Worm (Caenorhabditis elegans) whole organism, midembryonic: Measurements from ENCODE around the gene Y49F6C.7.

ENCODE experiments used
- T22C8.4 ChIP-seq: fragments of 200-800 bp; sonication (Bioruptor generic); IDR thresholded peaks from 2 replicates; pipeline ENCODE4 v1.3.6; 2022; ENCODE audit warnings: missing genetic modification characterization, missing compliant biosample characterization
- cog-1 ChIP-seq: sonication (generic microtip); optimal IDR thresholded peaks from 2 replicates; lab custom pipeline; 2016; ENCODE audit warnings: missing genetic modification characterization, missing compliant biosample characterization
- flt-1 ChIP-seq: fragments of 200-800 bp; sonication (Bioruptor generic); IDR thresholded peaks from 2 replicates; pipeline ENCODE4 v1.3.6; 2022; ENCODE audit warnings: missing genetic modification characterization, missing compliant biosample characterization
- klf-2 ChIP-seq: fragments of 200-800 bp; sonication (Bioruptor generic); conservative IDR thresholded peaks from 2 replicates; pipeline ENCODE4 v1.3.6; 2022; ENCODE audit warnings: missing genetic modification reagents, missing genetic modification characterization, missing compliant biosample characterization
- med-1 ChIP-seq: sonication (generic microtip); optimal IDR thresholded peaks from 2 replicates; lab custom pipeline; 2017; ENCODE audit warnings: missing genetic modification characterization, mild to moderate bottlenecking, missing compliant biosample characterization, antibody characterized with exemption, missing genetic modification reagents; ENCODE audit not compliant: insufficient read depth
- ref-1 ChIP-seq: fragments of 200-800 bp; sonication (Bioruptor generic); conservative IDR thresholded peaks from 2 replicates; pipeline ENCODE4 v1.3.6; 2022; ENCODE audit warnings: missing genetic modification reagents, missing genetic modification characterization, missing compliant biosample characterization
- tab-1 ChIP-seq: fragments of 200-800 bp; sonication (Bioruptor generic); IDR thresholded peaks from 2 replicates; pipeline ENCODE4 v1.3.6; 2022; ENCODE audit warnings: missing genetic modification characterization, missing compliant biosample characterization
- ztf-23 ChIP-seq: fragments of 200-800 bp; sonication (Bioruptor generic); IDR thresholded peaks from 2 replicates; pipeline ENCODE4 v1.3.6; 2022; ENCODE audit warnings: missing genetic modification reagents, missing genetic modification characterization, missing compliant biosample characterization
- ztf-29 ChIP-seq: fragments of 200-800 bp; sonication (Bioruptor generic); IDR thresholded peaks from 2 replicates; pipeline ENCODE4 v1.3.6; 2022; ENCODE audit warnings: missing genetic modification reagents, missing genetic modification characterization, missing compliant biosample characterization

The Y49F6C.7 gene

ce11 chrII:3338556-3338955, 29.4 kb downstream of the Y49F6C.7 start, which contains the start of gene F14D2.7:
TSS of gene F14D2.7 (minus strand) at chrII:3338656.
- TF ChIP-seq klf-2 (GFP tag; lab: Robert Waterston, UW) = no peak
- TF ChIP-seq med-1 (GFP tag; lab: Kevin White, UChicago) = no peak
- TF ChIP-seq ztf-23 (GFP tag; lab: Robert Waterston, UW) = no peak
- TF ChIP-seq ref-1 (GFP tag; lab: Robert Waterston, UW) = no peak
- TF ChIP-seq ztf-29 (GFP tag; lab: Robert Waterston, UW) = no peak
- TF ChIP-seq flt-1 (GFP tag; lab: Robert Waterston, UW) = no peak
- TF ChIP-seq T22C8.4 = no peak
- TF ChIP-seq tab-1 (GFP tag; lab: Robert Waterston, UW) = no peak
- no peak for TF ChIP-seq cog-1 (tag; lab: Kevin White, UChicago)

ce11 chrII:3337039-3337438, 31.0 kb downstream of the Y49F6C.7 start, which contains the start of gene F14D2.19:
TSS of gene F14D2.19 (minus strand) at chrII:3337139.
- no peak for TF ChIP-seq ztf-29 (GFP tag; lab: Robert Waterston, UW)
- TF ChIP-seq klf-2 (GFP tag; lab: Robert Waterston, UW) = no peak
- no peak for TF ChIP-seq cog-1 (tag; lab: Kevin White, UChicago)
- TF ChIP-seq med-1 (GFP tag; lab: Kevin White, UChicago) = no peak

DNA sequence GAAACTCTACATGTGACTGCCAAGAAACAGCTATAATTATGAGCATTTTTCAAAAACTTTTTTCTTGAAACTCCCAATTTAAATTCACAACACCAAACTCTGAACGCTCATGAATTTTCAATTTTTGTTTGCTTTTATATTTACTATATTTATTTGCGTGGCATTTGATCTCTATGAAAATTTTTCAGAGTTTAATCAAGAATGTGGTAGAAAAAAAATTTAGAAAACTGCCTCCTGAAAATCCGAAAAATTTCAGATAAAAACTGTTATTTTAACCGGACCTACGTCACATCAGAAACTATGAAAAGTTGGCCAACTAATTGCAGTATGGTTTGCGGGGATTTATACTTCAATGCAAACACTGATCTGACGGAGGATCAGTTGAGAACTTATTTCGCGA, 36.0 kb downstream of the Y49F6C.7 start, which contains the start of gene irld-27:
Gene irld-27 (plus strand): TSS at position 301 of the 400 bp plus-strand sequence.
- TF ChIP-seq med-1 (GFP tag; lab: Kevin White, UChicago) (no peak), tab-1 (GFP tag; lab: Robert Waterston, UW) (no peak), T22C8.4 (no peak), ztf-29 (GFP tag; lab: Robert Waterston, UW) (no peak), ref-1 (GFP tag; lab: Robert Waterston, UW) (no peak), klf-2 (GFP tag; lab: Robert Waterston, UW) (no peak), cog-1 (tag; lab: Kevin White, UChicago) (no peak), flt-1 (GFP tag; lab: Robert Waterston, UW) (no peak), ztf-23 (GFP tag; lab: Robert Waterston, UW) (no peak)

DNA sequence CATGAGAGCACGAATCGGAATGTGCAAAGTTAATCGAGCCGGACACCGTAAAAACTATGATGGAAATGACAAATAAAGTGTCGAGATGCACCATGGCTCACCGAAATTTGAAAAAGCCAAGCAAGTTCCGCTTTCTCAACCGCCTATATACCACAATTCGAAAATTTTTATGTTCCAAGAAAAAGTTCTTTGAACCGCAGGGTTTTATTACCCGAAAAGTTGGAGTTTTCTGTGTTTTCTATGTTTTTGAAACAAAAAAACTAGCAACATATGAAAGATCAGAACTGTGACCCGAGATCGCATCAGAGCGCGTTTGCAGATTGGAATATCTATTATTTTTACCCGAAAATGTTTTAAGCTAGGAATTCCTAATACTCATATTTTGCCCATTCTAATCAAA, 40.9 kb downstream of the Y49F6C.7 start, which contains the start of gene Y46D2A.3:
Gene Y46D2A.3 (minus strand): TSS at position 101 of the 400 bp plus-strand sequence.
- TF ChIP-seq cog-1 (tag; lab: Kevin White, UChicago) (no peak), tab-1 (GFP tag; lab: Robert Waterston, UW) (no peak), flt-1 (GFP tag; lab: Robert Waterston, UW) (no peak), med-1 (GFP tag; lab: Kevin White, UChicago) (no peak), ztf-29 (GFP tag; lab: Robert Waterston, UW) (no peak), T22C8.4 (no peak), ref-1 (GFP tag; lab: Robert Waterston, UW) (no peak), klf-2 (GFP tag; lab: Robert Waterston, UW) (no peak), ztf-23 (GFP tag; lab: Robert Waterston, UW) (no peak)

DNA sequence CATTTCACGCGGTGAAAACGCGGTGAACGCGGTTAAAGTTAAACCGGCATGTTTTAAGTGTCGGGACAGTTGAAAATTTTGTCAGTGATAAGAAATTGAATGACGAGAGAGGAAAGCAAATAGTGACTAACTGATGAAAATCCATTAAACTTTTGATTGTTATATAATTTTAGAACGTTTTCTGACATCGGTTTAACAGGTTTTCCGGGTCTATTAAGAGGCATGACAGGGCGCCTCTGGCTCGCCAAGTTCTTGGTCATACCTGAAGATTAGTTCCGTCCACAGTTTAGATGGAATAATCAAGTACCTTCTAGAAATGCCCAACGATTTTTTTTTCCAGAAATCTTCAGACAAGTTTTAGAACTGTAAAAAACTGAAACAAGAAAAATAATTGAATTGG, 44.8 kb downstream of the Y49F6C.7 start, which contains the start of gene Y46D2A.2:
Gene Y46D2A.2 (minus strand): TSS at position 101 of the 400 bp plus-strand sequence.
- no peak for TF ChIP-seq med-1 (GFP tag; lab: Kevin White, UChicago)
- no peak for TF ChIP-seq klf-2 (GFP tag; lab: Robert Waterston, UW)
- TF ChIP-seq T22C8.4 = no peak
- no peak for TF ChIP-seq tab-1 (GFP tag; lab: Robert Waterston, UW)
- TF ChIP-seq flt-1 (GFP tag; lab: Robert Waterston, UW) = no peak
- no peak for TF ChIP-seq ztf-29 (GFP tag; lab: Robert Waterston, UW)
- TF ChIP-seq cog-1 (tag; lab: Kevin White, UChicago) = no peak
- no peak for TF ChIP-seq ref-1 (GFP tag; lab: Robert Waterston, UW)
- no peak for TF ChIP-seq ztf-23 (GFP tag; lab: Robert Waterston, UW)

ce11 chrII:3322257-3322656, 45.7 kb downstream of the Y49F6C.7 start, which contains the start of gene Y46D2A.1:
TSS of gene Y46D2A.1 (plus strand) at chrII:3322557.
- no peak for TF ChIP-seq ztf-23 (GFP tag; lab: Robert Waterston, UW)
- TF ChIP-seq klf-2 (GFP tag; lab: Robert Waterston, UW) = no peak
- no peak for TF ChIP-seq ztf-29 (GFP tag; lab: Robert Waterston, UW)
- no peak for TF ChIP-seq flt-1 (GFP tag; lab: Robert Waterston, UW)
- no peak for TF ChIP-seq tab-1 (GFP tag; lab: Robert Waterston, UW)
- TF ChIP-seq ref-1 (GFP tag; lab: Robert Waterston, UW) = no peak
- TF ChIP-seq T22C8.4 = no peak
- no peak for TF ChIP-seq med-1 (GFP tag; lab: Kevin White, UChicago)
- no peak for TF ChIP-seq cog-1 (tag; lab: Kevin White, UChicago)

ce11 chrII:3318839-3319238, 49.2 kb downstream of the Y49F6C.7 start:
- no peak for TF ChIP-seq ztf-29 (GFP tag; lab: Robert Waterston, UW)
